Fruit fly (Drosophila melanogaster) whole organism, embryonic: Measurements from ENCODE around the gene Gs2.
A peak's percentile ranks its signal among the peaks of the same experiment; 100 is the strongest.

Source experiments
- Adf1 ChIP-seq: fragments of 200-800 bp; sonication (Bioruptor generic); IDR thresholded peaks from 2 replicates; pipeline ENCODE4 v1.3.6; 2022; ENCODE audit warnings: missing biosample characterization, missing genetic modification characterization
- Atf6 ChIP-seq: fragments of 200-800 bp; sonication (Bioruptor generic); IDR thresholded peaks from 2 replicates; pipeline ENCODE4 v1.3.6; 2022; ENCODE audit warnings: missing biosample characterization, missing genetic modification characterization
- BtbVII ChIP-seq: fragments of 200-800 bp; sonication (Bioruptor generic); optimal IDR thresholded peaks from 3 replicates; lab custom pipeline; 2017; ENCODE audit warnings: missing biosample characterization, mild to moderate bottlenecking, missing genetic modification characterization
- CG10147 ChIP-seq: fragments of 200-800 bp; sonication (Bioruptor generic); optimal IDR thresholded peaks from 2 replicates; lab custom pipeline; 2019; ENCODE audit warnings: missing biosample characterization, mild to moderate bottlenecking, missing genetic modification characterization, moderate library complexity
- CG10959 ChIP-seq: fragments of 200-800 bp; sonication (Bioruptor generic); IDR thresholded peaks from 2 replicates; pipeline ENCODE4 v1.3.6; 2022; ENCODE audit warnings: missing biosample characterization, missing genetic modification characterization
- CG10979 ChIP-seq: fragments of 200-800 bp; sonication (Bioruptor generic); optimal IDR thresholded peaks from 2 replicates; lab custom pipeline; 2018; ENCODE audit warnings: missing biosample characterization, mild to moderate bottlenecking, missing genetic modification characterization, moderate library complexity
- CG11085 ChIP-seq: fragments of 200-800 bp; sonication (Bioruptor generic); IDR thresholded peaks from 2 replicates; pipeline ENCODE4 v1.3.6; 2022; ENCODE audit warnings: missing biosample characterization, missing genetic modification characterization
- CG12155 ChIP-seq: fragments of 200-800 bp; sonication (Bioruptor generic); optimal IDR thresholded peaks from 3 replicates; lab custom pipeline; 2016; ENCODE audit warnings: missing biosample characterization, missing genetic modification characterization
- CG13123 ChIP-seq: fragments of 200-800 bp; sonication (Bioruptor generic); optimal IDR thresholded peaks from 2 replicates; lab custom pipeline; 2016; ENCODE audit warnings: missing biosample characterization, missing genetic modification characterization
- CG17186 ChIP-seq: fragments of 200-800 bp; sonication (Bioruptor generic); optimal IDR thresholded peaks from 3 replicates; lab custom pipeline; 2017; ENCODE audit warnings: missing biosample characterization, missing genetic modification reagents, missing genetic modification characterization
- CG17359 ChIP-seq: fragments of 200-800 bp; sonication (Bioruptor generic); optimal IDR thresholded peaks from 3 replicates; lab custom pipeline; 2018; ENCODE audit warnings: missing biosample characterization, mild to moderate bottlenecking, missing genetic modification characterization, moderate library complexity
- CG17612 ChIP-seq: fragments of 200-800 bp; sonication (Bioruptor generic); IDR thresholded peaks from 2 replicates; pipeline ENCODE4 v1.3.6; 2022; ENCODE audit warnings: missing biosample characterization, missing genetic modification characterization
- CG17912 ChIP-seq: fragments of 200-800 bp; sonication (Bioruptor generic); optimal IDR thresholded peaks from 2 replicates; lab custom pipeline; 2018; ENCODE audit warnings: missing biosample characterization, mild to moderate bottlenecking, missing genetic modification characterization
- CG18262 ChIP-seq: fragments of 200-800 bp; optimal IDR thresholded peaks from 3 replicates; lab custom pipeline; 2019; ENCODE audit warnings: missing biosample characterization, mild to moderate bottlenecking, missing genetic modification characterization, moderate library complexity
- CG18599 ChIP-seq: fragments of 200-800 bp; sonication (Bioruptor generic); optimal IDR thresholded peaks from 3 replicates; lab custom pipeline; 2017; ENCODE audit warnings: missing biosample characterization, missing genetic modification characterization, mild to moderate bottlenecking, moderate library complexity, missing genetic modification reagents
- CG2202 ChIP-seq: fragments of 200-800 bp; sonication (Bioruptor generic); optimal IDR thresholded peaks from 2 replicates; lab custom pipeline; 2018; ENCODE audit warnings: missing biosample characterization, mild to moderate bottlenecking, missing genetic modification characterization
- CG3163 ChIP-seq: fragments of 200-800 bp; sonication (Bioruptor generic); optimal IDR thresholded peaks from 3 replicates; lab custom pipeline; 2016; ENCODE audit warnings: missing biosample characterization, missing genetic modification characterization
- CG32532 ChIP-seq: fragments of 200-800 bp; sonication (Bioruptor generic); IDR thresholded peaks from 2 replicates; pipeline ENCODE4 v1.3.6; 2022; ENCODE audit warnings: missing biosample characterization, missing genetic modification characterization
- CG33557 ChIP-seq: fragments of 200-800 bp; sonication (Bioruptor generic); optimal IDR thresholded peaks from 2 replicates; lab custom pipeline; 2019; ENCODE audit warnings: missing biosample characterization, mild to moderate bottlenecking, missing genetic modification characterization, moderate library complexity
- CG3847 ChIP-seq: fragments of 200-800 bp; sonication (Bioruptor generic); IDR thresholded peaks from 2 replicates; pipeline ENCODE4 v1.3.6; 2022; ENCODE audit warnings: missing biosample characterization, missing genetic modification characterization
- CG4404 ChIP-seq: fragments of 200-800 bp; sonication (Bioruptor generic); IDR thresholded peaks from 2 replicates; pipeline ENCODE4 v1.3.6; 2022; ENCODE audit warnings: missing biosample characterization, missing genetic modification characterization
- CG5245 ChIP-seq: fragments of 200-800 bp; sonication (Bioruptor generic); optimal IDR thresholded peaks from 3 replicates; lab custom pipeline; 2016; ENCODE audit warnings: missing biosample characterization, missing genetic modification characterization
- CG8388 ChIP-seq: fragments of 200-800 bp; sonication (Bioruptor generic); optimal IDR thresholded peaks from 2 replicates; lab custom pipeline; 2019; ENCODE audit warnings: missing biosample characterization, mild to moderate bottlenecking, missing genetic modification characterization, moderate library complexity
- CG8478 ChIP-seq: fragments of >200 bp; optimal IDR thresholded peaks from 2 replicates; lab custom pipeline; 2018
- CG9876 ChIP-seq: fragments of 200-800 bp; sonication (Bioruptor generic); optimal IDR thresholded peaks from 2 replicates; lab custom pipeline; 2016; ENCODE audit warnings: missing biosample characterization, missing genetic modification characterization
- Camta ChIP-seq: fragments of 200-800 bp; sonication (Bioruptor generic); optimal IDR thresholded peaks from 2 replicates; lab custom pipeline; 2016; ENCODE audit warnings: missing biosample characterization, missing genetic modification characterization
- HLHmδ ChIP-seq: fragments of 200-800 bp; sonication (Bioruptor generic); optimal IDR thresholded peaks from 2 replicates; lab custom pipeline; 2018; ENCODE audit warnings: missing biosample characterization, mild to moderate bottlenecking, missing genetic modification characterization, moderate library complexity
- Lhr ChIP-seq: fragments of 200-800 bp; sonication (Bioruptor generic); optimal IDR thresholded peaks from 3 replicates; lab custom pipeline; 2017; ENCODE audit warnings: mild to moderate bottlenecking, missing biosample characterization, missing genetic modification reagents, missing genetic modification characterization
- MTF-1 ChIP-seq: fragments of 200-800 bp; sonication (Bioruptor generic); optimal IDR thresholded peaks from 2 replicates; lab custom pipeline; 2018; ENCODE audit warnings: missing biosample characterization, mild to moderate bottlenecking, missing genetic modification characterization, borderline replicate concordance
- Mrtf ChIP-seq: fragments of 200-800 bp; sonication (Bioruptor generic); IDR thresholded peaks from 3 replicates; pipeline ENCODE4 v1.3.6; 2022; ENCODE audit warnings: missing biosample characterization, missing genetic modification characterization
- NC2β ChIP-seq: fragments of 200-800 bp; sonication (Bioruptor generic); optimal IDR thresholded peaks from 2 replicates; lab custom pipeline; 2016; ENCODE audit warnings: missing biosample characterization, missing genetic modification characterization
- Rx ChIP-seq: fragments of 200-800 bp; sonication (Bioruptor generic); IDR thresholded peaks from 2 replicates; pipeline ENCODE4 v1.3.6; 2022; ENCODE audit warnings: missing biosample characterization, missing genetic modification characterization
- abd-A ChIP-seq: fragments of 200-800 bp; sonication (Bioruptor generic); optimal IDR thresholded peaks from 3 replicates; lab custom pipeline; 2019; ENCODE audit warnings: missing biosample characterization, mild to moderate bottlenecking, missing genetic modification characterization, moderate library complexity
- bab2 ChIP-seq: fragments of 200-800 bp; sonication (Bioruptor generic); optimal IDR thresholded peaks from 2 replicates; lab custom pipeline; 2016; ENCODE audit warnings: missing biosample characterization, missing genetic modification characterization
- bowl ChIP-seq: fragments of 200-800 bp; sonication (Bioruptor generic); IDR thresholded peaks from 2 replicates; pipeline ENCODE4 v1.3.6; 2022; ENCODE audit warnings: missing biosample characterization, missing genetic modification characterization
- corto ChIP-seq: fragments of 200-800 bp; sonication (Bioruptor generic); optimal IDR thresholded peaks from 2 replicates; lab custom pipeline; 2016; ENCODE audit warnings: missing biosample characterization, mild to moderate bottlenecking, missing genetic modification characterization, moderate library complexity
- crp ChIP-seq, 2 experiments: fragments of 200-800 bp; sonication (Bioruptor generic); optimal IDR thresholded peaks; 2 replicates in 1 of 2; 3 replicates in 1 of 2; lab custom pipeline; 2017; ENCODE audit warnings: missing biosample characterization in 2 of 2, missing genetic modification characterization in 2 of 2, mild to moderate bottlenecking in 1 of 2, moderate library complexity in 1 of 2
- danr ChIP-seq: fragments of 200-800 bp; sonication (Bioruptor generic); IDR thresholded peaks from 2 replicates; pipeline ENCODE4 v1.3.6; 2022; ENCODE audit warnings: missing biosample characterization, missing genetic modification characterization
- dysf ChIP-seq: fragments of 200-800 bp; sonication (Bioruptor generic); IDR thresholded peaks from 3 replicates; pipeline ENCODE4 v1.3.6; 2022; ENCODE audit warnings: missing biosample characterization, missing genetic modification characterization
- exex ChIP-seq: fragments of 200-800 bp; sonication (Bioruptor generic); optimal IDR thresholded peaks from 4 replicates; lab custom pipeline; 2018; ENCODE audit warnings: missing biosample characterization, mild to moderate bottlenecking, missing genetic modification characterization, moderate library complexity
- fd3F ChIP-seq: fragments of 200-800 bp; sonication (Bioruptor generic); optimal IDR thresholded peaks from 2 replicates; lab custom pipeline; 2018; ENCODE audit warnings: missing biosample characterization, mild to moderate bottlenecking, missing genetic modification characterization, moderate library complexity
- fd64A ChIP-seq: fragments of 200-800 bp; sonication (Bioruptor generic); optimal IDR thresholded peaks from 3 replicates; lab custom pipeline; 2018; ENCODE audit warnings: missing biosample characterization, mild to moderate bottlenecking, missing genetic modification characterization
- fru ChIP-seq: fragments of >200 bp; optimal IDR thresholded peaks from 2 replicates; lab custom pipeline; 2017
- gcm ChIP-seq: fragments of 200-800 bp; sonication (Bioruptor generic); optimal IDR thresholded peaks from 2 replicates; lab custom pipeline; 2019; ENCODE audit warnings: missing biosample characterization, mild to moderate bottlenecking, missing genetic modification characterization, moderate library complexity
- ham ChIP-seq: fragments of 200-800 bp; sonication (Bioruptor generic); IDR thresholded peaks from 2 replicates; pipeline ENCODE4 v1.3.6; 2022; ENCODE audit warnings: missing biosample characterization, missing genetic modification characterization
- insv ChIP-seq, 2 experiments: fragments of 200-800 bp; sonication (Bioruptor generic); optimal IDR thresholded peaks; 3 replicates each; lab custom pipeline; 2016 to 2018; ENCODE audit warnings: missing biosample characterization in 2 of 2, missing genetic modification characterization in 2 of 2
- kni ChIP-seq: fragments of 200-800 bp; sonication (Bioruptor generic); optimal IDR thresholded peaks from 3 replicates; lab custom pipeline; 2017; ENCODE audit warnings: mild to moderate bottlenecking, missing biosample characterization, missing genetic modification reagents, missing genetic modification characterization
- knrl ChIP-seq: fragments of 200-800 bp; sonication (Bioruptor generic); IDR thresholded peaks from 3 replicates; pipeline ENCODE4 v1.3.6; 2022; ENCODE audit warnings: missing biosample characterization, missing genetic modification characterization; ENCODE audit not compliant: partially characterized antibody
- pan ChIP-seq, 4 experiments: fragments of >200 bp in 3 of 4; fragments of 200-800 bp in 1 of 4; sonication (Bioruptor generic) in 1 of 4; optimal IDR thresholded peaks in 3 of 4; IDR thresholded peaks in 1 of 4; 2 replicates each; pipeline versions ENCODE4 v1.3.6 to Lab custom; 2017 to 2022; ENCODE audit warnings: missing biosample characterization in 2 of 4, missing genetic modification characterization in 2 of 4, mixed read lengths in 1 of 4
- sob ChIP-seq: fragments of 200-800 bp; sonication (Bioruptor generic); IDR thresholded peaks from 2 replicates; pipeline ENCODE4 v1.3.6; 2022; ENCODE audit warnings: missing biosample characterization, missing genetic modification characterization
- tgo ChIP-seq: fragments of 200-800 bp; sonication (Bioruptor generic); IDR thresholded peaks from 3 replicates; pipeline ENCODE4 v1.3.6; 2022; ENCODE audit warnings: missing biosample characterization, missing genetic modification characterization

Gs2 gene

dm6 chrX:11427282-11427689, 4.7 kb downstream of the Gs2 start (continued):
- TF ChIP-seq CG18599 (peak; percentile 72), sob (GFP tag; lab: Robert Waterston, UW) (no peak), CG13123 (GFP tag; lab: Kevin White, UChicago) (peak; percentile 12), CG10959 (GFP tag; lab: Robert Waterston, UW) (no peak), insv (GFP tag; optimal IDR thresholded peaks at IDR 0.05; lab: Kevin White, UChicago) (peak in 1 of 2 experiments; percentile 15), CG2202 (tag; lab: Kevin White, UChicago) (peak; percentile 39), danr (GFP tag; lab: Robert Waterston, UW) (no peak), HLHmδ (GFP tag; lab: Kevin White, UChicago) (no peak), bab2 (GFP tag; lab: Kevin White, UChicago) (no peak), pan (optimal IDR thresholded peaks at IDR 0.05; lab: Kevin White, UChicago) (no peak), pan (GFP tag; optimal IDR thresholded peaks at IDR 0.05 in 1 of 2, IDR thresholded peaks at IDR 0.05 in 1 of 2) (no peak), CG11085 (GFP tag; lab: Robert Waterston, UW) (no peak), MTF-1 (peak; percentile 29), CG4404 (no peak), CG18262 (tag; lab: Kevin White, UChicago) (no peak), dysf (GFP tag; lab: Robert Waterston, UW) (0 out of 3 replicates have a peak, but pooled peaks have one; percentile 12), tgo (GFP tag; lab: Robert Waterston, UW) (no peak), CG5245 (GFP tag; lab: Kevin White, UChicago) (no peak), CG3163 (GFP tag; lab: Kevin White, UChicago) (no peak), CG17912 (GFP tag; lab: Kevin White, UChicago) (no peak), fru (lab: Kevin White, UChicago) (no peak), knrl (GFP tag; lab: Robert Waterston, UW) (no peak), fd3F (GFP tag; lab: Kevin White, UChicago) (peak; percentile 25), CG33557 (GFP tag; lab: Kevin White, UChicago) (peak; percentile 46), corto (GFP tag; lab: Kevin White, UChicago) (no peak), CG10979 (no peak), crp (GFP tag; optimal IDR thresholded peaks at IDR 0.05; lab: Kevin White, UChicago) (peak in 1 of 2 experiments; percentile 53), Mrtf (GFP tag; lab: Robert Waterston, UW) (no peak), Lhr (GFP tag; lab: Kevin White, UChicago) (peak; percentile 25), abd-A (tag; lab: Kevin White, UChicago) (no peak), fd64A (GFP tag; lab: Kevin White, UChicago) (peak; percentile 70), Rx (GFP tag; lab: Robert Waterston, UW) (no peak), Adf1 (GFP tag; lab: Robert Waterston, UW) (peak; percentile 31; the same call in 1 of the 2 replicates), CG32532 (GFP tag; lab: Robert Waterston, UW) (no peak), CG10147 (GFP tag; lab: Kevin White, UChicago) (peak; percentile 29), CG8478 (lab: Kevin White, UChicago) (no peak), kni (peak; percentile 59), CG17186 (GFP tag; lab: Kevin White, UChicago) (no peak), Atf6 (GFP tag; lab: Robert Waterston, UW) (0 out of 2 replicates have a peak, but pooled peaks have one; percentile 36), CG12155 (GFP tag; lab: Kevin White, UChicago) (no peak), CG9876 (GFP tag; lab: Kevin White, UChicago) (no peak), CG8388 (GFP tag; lab: Kevin White, UChicago) (no peak), exex (tag; lab: Kevin White, UChicago) (peak; percentile 48), gcm (GFP tag; lab: Kevin White, UChicago) (peak; percentile 14), CG17612 (GFP tag; lab: Robert Waterston, UW) (no peak), CG3847 (GFP tag; lab: Robert Waterston, UW) (no peak), BtbVII (peak; percentile 67), NC2β (GFP tag; lab: Kevin White, UChicago) (no peak), bowl (GFP tag; lab: Robert Waterston, UW) (no peak), CG17359 (tag; lab: Kevin White, UChicago) (peak; percentile 32), ham (no peak), Camta (GFP tag; lab: Kevin White, UChicago) (no peak)
